Worm (Caenorhabditis elegans): Measurements from ENCODE around the gene cpt-6.

Gene cpt-6

ce11 chrV:6485109-6485508 is 8.6 kb downstream of the cpt-6 start:
- TF ChIP-seq F13C5.2 (tag; optimal IDR thresholded peaks at IDR 0.05), result peak; percentile 3
- no peak for TF ChIP-seq sea-1 (GFP tag; conservative IDR thresholded peaks at IDR 0.05)
- no peak for TF ChIP-seq hnd-1 (tag; optimal IDR thresholded peaks at IDR 0.05)
- TF ChIP-seq tbx-11 (GFP tag; IDR thresholded peaks at IDR 0.05), result no peak

- TF ChIP-seq B0310.2 (tag; optimal IDR thresholded peaks at IDR 0.05), result no peak
- TF ChIP-seq ets-7 (tag; optimal IDR thresholded peaks at IDR 0.05), result no peak
- no peak for TF ChIP-seq ceh-13 (GFP tag; optimal IDR thresholded peaks at IDR 0.05)
- TF ChIP-seq tbx-37 (GFP tag; conservative IDR thresholded peaks at IDR 0.05), result no peak
- TF ChIP-seq ama-1 (optimal IDR thresholded peaks at IDR 0.05), result no peak
- TF ChIP-seq hmbx-1 (tag; optimal IDR thresholded peaks at IDR 0.05), result no peak
- no peak for TF ChIP-seq pes-1 (GFP tag; IDR thresholded peaks at IDR 0.05)
- TF ChIP-seq hmg-4 (GFP tag; optimal IDR thresholded peaks at IDR 0.05), result no peak
- no peak for TF ChIP-seq hnd-1 (tag; optimal IDR thresholded peaks at IDR 0.05)
- no peak for TF ChIP-seq ceh-36 (tag; optimal IDR thresholded peaks at IDR 0.05)
- no peak for TF ChIP-seq tra-4 (tag; optimal IDR thresholded peaks at IDR 0.05)
These were observed 17.7 kb downstream of the cpt-6 start for ce11 chrV:6476026-6476425.

ce11 chrV:6471208-6471607 is 22.5 kb downstream of the cpt-6 start:
- TF ChIP-seq ama-1 (optimal IDR thresholded peaks at IDR 0.05), result no peak
- no peak for TF ChIP-seq tbx-11 (GFP tag; IDR thresholded peaks at IDR 0.05)
- no peak for TF ChIP-seq hmg-4 (GFP tag; optimal IDR thresholded peaks at IDR 0.05)
- no peak for TF ChIP-seq F13C5.2 (tag; optimal IDR thresholded peaks at IDR 0.05)
- TF ChIP-seq hmbx-1 (tag; optimal IDR thresholded peaks at IDR 0.05), result no peak
- TF ChIP-seq tra-4 (tag; optimal IDR thresholded peaks at IDR 0.05), result no peak
- TF ChIP-seq tbx-37 (GFP tag; conservative IDR thresholded peaks at IDR 0.05), result no peak

ce11 chrV:6467676-6468075 is 26.0 kb downstream of the cpt-6 start:
- TF ChIP-seq tbx-37 (GFP tag; conservative IDR thresholded peaks at IDR 0.05), result no peak

ce11 chrV:6464765-6465164 is 29.0 kb downstream of the cpt-6 start, which contains the start of gene unc-83:
Gene unc-83, plus strand, starts transcription at chrV:6465065.
- TF ChIP-seq aly-1 (tag; optimal IDR thresholded peaks at IDR 0.05) (no peak), pes-1 (GFP tag; IDR thresholded peaks at IDR 0.05) (no peak), hmbx-1 (tag; optimal IDR thresholded peaks at IDR 0.05) (no peak), hmg-4 (GFP tag; optimal IDR thresholded peaks at IDR 0.05) (no peak), sea-1 (GFP tag; conservative IDR thresholded peaks at IDR 0.05) (no peak)

- no peak for TF ChIP-seq pes-1 (GFP tag; IDR thresholded peaks at IDR 0.05)
- no peak for TF ChIP-seq aly-1 (tag; optimal IDR thresholded peaks at IDR 0.05)
- TF ChIP-seq flt-1 (GFP tag; IDR thresholded peaks at IDR 0.05), result no peak
- TF ChIP-seq hmbx-1 (tag; optimal IDR thresholded peaks at IDR 0.05), result no peak
- TF ChIP-seq F13C5.2 (tag; optimal IDR thresholded peaks at IDR 0.05), result no peak
- TF ChIP-seq ceh-13 (GFP tag; optimal IDR thresholded peaks at IDR 0.05), result no peak
- no peak for TF ChIP-seq hnd-1 (tag; optimal IDR thresholded peaks at IDR 0.05)
- TF ChIP-seq scrt-1 (GFP tag; IDR thresholded peaks at IDR 0.05), result no peak
- TF ChIP-seq tbx-11 (GFP tag; IDR thresholded peaks at IDR 0.05), result no peak
- TF ChIP-seq ceh-36 (tag; optimal IDR thresholded peaks at IDR 0.05), result no peak
- no peak for TF ChIP-seq hmg-4 (GFP tag; optimal IDR thresholded peaks at IDR 0.05)
- no peak for TF ChIP-seq sea-1 (GFP tag; conservative IDR thresholded peaks at IDR 0.05)
- no peak for TF ChIP-seq B0310.2 (tag; optimal IDR thresholded peaks at IDR 0.05)
- no peak for TF ChIP-seq tbx-37 (GFP tag; conservative IDR thresholded peaks at IDR 0.05)
- TF ChIP-seq ama-1 (optimal IDR thresholded peaks at IDR 0.05), result no peak
- TF ChIP-seq ets-7 (tag; optimal IDR thresholded peaks at IDR 0.05), result no peak
These were observed 29.5 kb downstream of the cpt-6 start for ce11 chrV:6464238-6464637.

- TF ChIP-seq tra-4 (tag; optimal IDR thresholded peaks at IDR 0.05) (no peak), sea-1 (GFP tag; conservative IDR thresholded peaks at IDR 0.05) (no peak), F13C5.2 (tag; optimal IDR thresholded peaks at IDR 0.05) (no peak), pes-1 (GFP tag; IDR thresholded peaks at IDR 0.05) (no peak), scrt-1 (GFP tag; IDR thresholded peaks at IDR 0.05) (no peak), B0310.2 (tag; optimal IDR thresholded peaks at IDR 0.05) (no peak), ama-1 (optimal IDR thresholded peaks at IDR 0.05) (no peak), flt-1 (GFP tag; IDR thresholded peaks at IDR 0.05) (no peak), tbx-37 (GFP tag; conservative IDR thresholded peaks at IDR 0.05) (no peak), ets-7 (tag; optimal IDR thresholded peaks at IDR 0.05) (no peak), hmbx-1 (tag; optimal IDR thresholded peaks at IDR 0.05) (no peak), tbx-11 (GFP tag; IDR thresholded peaks at IDR 0.05) (no peak), hmg-4 (GFP tag; optimal IDR thresholded peaks at IDR 0.05) (no peak)
These were observed 31.1 kb downstream of the cpt-6 start for ce11 chrV:6462606-6463005.

ce11 chrV:6461250-6461649 is 32.5 kb downstream of the cpt-6 start:
- TF ChIP-seq hmbx-1 (tag; optimal IDR thresholded peaks at IDR 0.05) (no peak), flt-1 (GFP tag; IDR thresholded peaks at IDR 0.05) (no peak), sea-1 (GFP tag; conservative IDR thresholded peaks at IDR 0.05) (no peak), tra-4 (tag; optimal IDR thresholded peaks at IDR 0.05) (no peak), scrt-1 (GFP tag; IDR thresholded peaks at IDR 0.05) (no peak), B0310.2 (tag; optimal IDR thresholded peaks at IDR 0.05) (no peak), ceh-13 (GFP tag; optimal IDR thresholded peaks at IDR 0.05) (no peak), ceh-36 (tag; optimal IDR thresholded peaks at IDR 0.05) (no peak), tbx-11 (GFP tag; IDR thresholded peaks at IDR 0.05) (no peak), hnd-1 (tag; optimal IDR thresholded peaks at IDR 0.05) (no peak), ets-7 (tag; optimal IDR thresholded peaks at IDR 0.05) (no peak), pes-1 (GFP tag; IDR thresholded peaks at IDR 0.05) (no peak), aly-1 (tag; optimal IDR thresholded peaks at IDR 0.05) (no peak), tbx-37 (GFP tag; conservative IDR thresholded peaks at IDR 0.05) (no peak), hmg-4 (GFP tag; optimal IDR thresholded peaks at IDR 0.05) (no peak), ama-1 (optimal IDR thresholded peaks at IDR 0.05) (no peak), F13C5.2 (tag; optimal IDR thresholded peaks at IDR 0.05) (no peak)

All from whole organism, early embryonic.